Fruit fly (Drosophila melanogaster) whole organism, embryonic: ENCODE data around the gene CG14340.

Source experiments
- Adf1 ChIP-seq: fragments of 200-800 bp; sonication (Bioruptor generic); IDR thresholded peaks from 2 replicates; pipeline ENCODE4 v1.3.6; 2022; ENCODE audit warnings: missing biosample characterization, missing genetic modification characterization
- CG10267 ChIP-seq: fragments of 200-800 bp; sonication (Bioruptor generic); optimal IDR thresholded peaks from 2 replicates; lab custom pipeline; 2018; ENCODE audit warnings: missing biosample characterization, mild to moderate bottlenecking, missing genetic modification characterization, moderate library complexity
- CG12071 ChIP-seq: fragments of 200-800 bp; sonication (Bioruptor generic); optimal IDR thresholded peaks from 3 replicates; lab custom pipeline; 2018; ENCODE audit warnings: missing biosample characterization, mild to moderate bottlenecking, missing genetic modification characterization
- CG13775 ChIP-seq: fragments of 200-800 bp; sonication (Bioruptor generic); optimal IDR thresholded peaks from 3 replicates; lab custom pipeline; 2017; ENCODE audit warnings: missing biosample characterization, mild to moderate bottlenecking, missing genetic modification characterization
- CG13894 ChIP-seq: fragments of 200-800 bp; sonication (Bioruptor generic); optimal IDR thresholded peaks from 3 replicates; lab custom pipeline; 2018; ENCODE audit warnings: missing biosample characterization, mild to moderate bottlenecking, missing genetic modification characterization, moderate library complexity
- CG14050 ChIP-seq: fragments of 200-800 bp; sonication (Bioruptor generic); IDR thresholded peaks from 3 replicates; pipeline ENCODE4 v1.3.6; 2022; ENCODE audit warnings: missing biosample characterization, missing genetic modification characterization
- CG18262 ChIP-seq: fragments of 200-800 bp; optimal IDR thresholded peaks from 3 replicates; lab custom pipeline; 2019; ENCODE audit warnings: missing biosample characterization, mild to moderate bottlenecking, missing genetic modification characterization, moderate library complexity
- CG18599 ChIP-seq: fragments of 200-800 bp; sonication (Bioruptor generic); optimal IDR thresholded peaks from 3 replicates; lab custom pipeline; 2017; ENCODE audit warnings: missing biosample characterization, missing genetic modification characterization, mild to moderate bottlenecking, moderate library complexity, missing genetic modification reagents
- CG32767 ChIP-seq: fragments of 200-800 bp; sonication (Bioruptor generic); IDR thresholded peaks from 2 replicates; pipeline ENCODE4 v1.3.6; 2022; ENCODE audit warnings: missing biosample characterization, missing genetic modification characterization
- CG32772 ChIP-seq: fragments of 200-800 bp; sonication (Bioruptor generic); IDR thresholded peaks from 2 replicates; pipeline ENCODE4 v1.3.6; 2022; ENCODE audit warnings: missing biosample characterization, missing genetic modification characterization
- CG4282 ChIP-seq: fragments of 200-800 bp; sonication (Bioruptor generic); optimal IDR thresholded peaks from 2 replicates; lab custom pipeline; 2016; ENCODE audit warnings: missing biosample characterization, missing genetic modification characterization
- CG43689 ChIP-seq: fragments of 200-800 bp; sonication (Bioruptor generic); IDR thresholded peaks from 2 replicates; pipeline ENCODE4 v1.3.6; 2022; ENCODE audit warnings: missing biosample characterization, missing genetic modification characterization
- CG4820 ChIP-seq: fragments of 200-800 bp; sonication (Bioruptor generic); optimal IDR thresholded peaks from 3 replicates; lab custom pipeline; 2016; ENCODE audit warnings: missing biosample characterization, missing genetic modification characterization
- CG4854 ChIP-seq: fragments of 200-800 bp; sonication (Bioruptor generic); optimal IDR thresholded peaks from 2 replicates; lab custom pipeline; 2016; ENCODE audit warnings: missing biosample characterization, missing genetic modification characterization, inconsistent platforms
- CG5245 ChIP-seq: fragments of 200-800 bp; sonication (Bioruptor generic); optimal IDR thresholded peaks from 3 replicates; lab custom pipeline; 2016; ENCODE audit warnings: missing biosample characterization, missing genetic modification characterization
- CG6689 ChIP-seq: fragments of 200-800 bp; sonication (Bioruptor generic); IDR thresholded peaks from 2 replicates; pipeline ENCODE4 v1.3.6; 2022; ENCODE audit warnings: missing biosample characterization, missing genetic modification characterization
- CG8765 ChIP-seq: fragments of 200-800 bp; sonication (Bioruptor generic); IDR thresholded peaks from 2 replicates; pipeline ENCODE4 v1.3.6; 2022; ENCODE audit warnings: missing biosample characterization, missing genetic modification characterization
- CG9215 ChIP-seq: fragments of 200-800 bp; sonication (Bioruptor generic); IDR thresholded peaks from 2 replicates; pipeline ENCODE4 v1.3.6; 2022; ENCODE audit warnings: missing biosample characterization, missing genetic modification characterization
- CG9437 ChIP-seq: fragments of 200-800 bp; sonication (Bioruptor generic); optimal IDR thresholded peaks from 2 replicates; lab custom pipeline; 2018; ENCODE audit warnings: missing biosample characterization, mild to moderate bottlenecking, missing genetic modification characterization
- CkIIα-i1 ChIP-seq: fragments of 200-800 bp; sonication (Bioruptor generic); IDR thresholded peaks from 2 replicates; pipeline ENCODE4 v1.3.6; 2022; ENCODE audit warnings: missing biosample characterization, missing genetic modification characterization
- D19B ChIP-seq: fragments of 200-800 bp; sonication (Bioruptor generic); optimal IDR thresholded peaks from 2 replicates; lab custom pipeline; 2017; ENCODE audit warnings: missing biosample characterization, mild to moderate bottlenecking, missing genetic modification characterization
- Dip3 ChIP-seq: fragments of 200-800 bp; sonication (Bioruptor generic); optimal IDR thresholded peaks from 3 replicates; lab custom pipeline; 2016; ENCODE audit warnings: missing biosample characterization, missing genetic modification characterization
- Dll ChIP-seq: fragments of 200-800 bp; sonication (Bioruptor generic); IDR thresholded peaks from 4 replicates; pipeline ENCODE4 v1.3.6; 2022; ENCODE audit warnings: missing biosample characterization, missing genetic modification characterization; ENCODE audit not compliant: partially characterized antibody
- Fer3 ChIP-seq: fragments of 200-800 bp; sonication (Bioruptor generic); optimal IDR thresholded peaks from 2 replicates; lab custom pipeline; 2018; ENCODE audit warnings: missing biosample characterization, mild to moderate bottlenecking, missing genetic modification characterization, moderate library complexity
- Lim3 ChIP-seq: fragments of 200-800 bp; sonication (Bioruptor generic); IDR thresholded peaks from 2 replicates; pipeline ENCODE4 v1.3.6; 2022; ENCODE audit warnings: missing biosample characterization, missing genetic modification characterization
- Med ChIP-seq: fragments of 200-800 bp; sonication (Bioruptor generic); peaks from one replicate; lab custom pipeline; 2016; ENCODE audit warnings: missing biosample characterization, missing genetic modification characterization, mild to moderate bottlenecking, inconsistent platforms, moderate library complexity
- NC2α ChIP-seq: fragments of 200-800 bp; sonication (Bioruptor generic); optimal IDR thresholded peaks from 2 replicates; lab custom pipeline; 2016; ENCODE audit warnings: missing biosample characterization, missing genetic modification characterization
- NFAT ChIP-seq: fragments of 200-800 bp; sonication (Bioruptor generic); IDR thresholded peaks from 2 replicates; pipeline ENCODE4 v1.3.6; 2022; ENCODE audit warnings: missing biosample characterization, missing genetic modification characterization
- Oli ChIP-seq: fragments of 200-800 bp; sonication (Bioruptor generic); optimal IDR thresholded peaks from 2 replicates; lab custom pipeline; 2018; ENCODE audit warnings: missing biosample characterization, mild to moderate bottlenecking, missing genetic modification characterization, moderate library complexity
- PHDP ChIP-seq: fragments of 200-800 bp; sonication (Bioruptor generic); optimal IDR thresholded peaks from 3 replicates; lab custom pipeline; 2018; ENCODE audit warnings: missing biosample characterization, mild to moderate bottlenecking, missing genetic modification characterization, moderate library complexity
- Six4 ChIP-seq: fragments of 200-800 bp; sonication (Bioruptor generic); optimal IDR thresholded peaks from 2 replicates; lab custom pipeline; 2016; ENCODE audit warnings: missing biosample characterization, missing genetic modification characterization
- Vsx1 ChIP-seq: fragments of 200-800 bp; sonication (Bioruptor generic); optimal IDR thresholded peaks from 2 replicates; lab custom pipeline; 2017; ENCODE audit warnings: missing biosample characterization, mild to moderate bottlenecking, missing genetic modification characterization, missing genetic modification reagents
- Xrp1 ChIP-seq: fragments of 200-800 bp; sonication (Bioruptor generic); IDR thresholded peaks from 2 replicates; pipeline ENCODE4 v1.3.6; 2022; ENCODE audit warnings: missing biosample characterization, missing genetic modification characterization
- abd-A ChIP-seq: fragments of 200-800 bp; sonication (Bioruptor generic); optimal IDR thresholded peaks from 3 replicates; lab custom pipeline; 2019; ENCODE audit warnings: missing biosample characterization, mild to moderate bottlenecking, missing genetic modification characterization, moderate library complexity
- br ChIP-seq: fragments of >200 bp; optimal IDR thresholded peaks from 2 replicates; lab custom pipeline; 2017
- cwo ChIP-seq: fragments of 200-800 bp; sonication (Bioruptor generic); optimal IDR thresholded peaks from 3 replicates; lab custom pipeline; 2017; ENCODE audit warnings: missing biosample characterization, missing genetic modification characterization, mild to moderate bottlenecking, moderate library complexity, missing genetic modification reagents
- dimm ChIP-seq: fragments of 200-800 bp; sonication (Bioruptor generic); IDR thresholded peaks from 2 replicates; pipeline ENCODE4 v1.3.6; 2022; ENCODE audit warnings: missing biosample characterization, missing genetic modification characterization
- en ChIP-seq: fragments of 200-800 bp; sonication (Bioruptor generic); optimal IDR thresholded peaks from 2 replicates; lab custom pipeline; 2016; ENCODE audit warnings: missing biosample characterization, missing genetic modification characterization
- esg ChIP-seq: fragments of 200-800 bp; sonication (Bioruptor generic); conservative IDR thresholded peaks from 2 replicates; pipeline ENCODE4 v1.3.6; 2022; ENCODE audit warnings: missing biosample characterization, missing genetic modification characterization
- ftz-f1 ChIP-seq: fragments of 200-800 bp; sonication (Bioruptor generic); optimal IDR thresholded peaks from 2 replicates; lab custom pipeline; 2016; ENCODE audit warnings: missing biosample characterization, missing genetic modification characterization
- gcm ChIP-seq: fragments of 200-800 bp; sonication (Bioruptor generic); optimal IDR thresholded peaks from 2 replicates; lab custom pipeline; 2019; ENCODE audit warnings: missing biosample characterization, mild to moderate bottlenecking, missing genetic modification characterization, moderate library complexity
- gsb ChIP-seq: fragments of 200-800 bp; sonication (Bioruptor generic); IDR thresholded peaks from 2 replicates; pipeline ENCODE4 v1.3.6; 2022; ENCODE audit warnings: missing biosample characterization, missing genetic modification characterization
- mld ChIP-seq: fragments of 200-800 bp; sonication (Bioruptor generic); IDR thresholded peaks from 3 replicates; pipeline ENCODE4 v1.3.6; 2022; ENCODE audit warnings: missing biosample characterization, missing genetic modification characterization; ENCODE audit not compliant: partially characterized antibody
- nerfin-2 ChIP-seq: fragments of 200-800 bp; sonication (Bioruptor generic); IDR thresholded peaks from 2 replicates; pipeline ENCODE4 v1.3.6; 2022; ENCODE audit warnings: missing biosample characterization, missing genetic modification characterization; ENCODE audit not compliant: partially characterized antibody
- row ChIP-seq: fragments of 200-800 bp; sonication (Bioruptor generic); IDR thresholded peaks from 3 replicates; pipeline ENCODE4 v1.3.6; 2022; ENCODE audit warnings: missing biosample characterization, missing genetic modification characterization
- salm ChIP-seq: fragments of 200-800 bp; sonication (Bioruptor generic); optimal IDR thresholded peaks from 2 replicates; lab custom pipeline; 2018; ENCODE audit warnings: missing biosample characterization, mild to moderate bottlenecking, missing genetic modification characterization
- stc ChIP-seq: fragments of 200-800 bp; sonication (Bioruptor generic); IDR thresholded peaks from 2 replicates; pipeline ENCODE4 v1.3.6; 2022; ENCODE audit warnings: missing biosample characterization, missing genetic modification characterization
- sug ChIP-seq: fragments of 200-800 bp; optimal IDR thresholded peaks from 2 replicates; lab custom pipeline; 2019; ENCODE audit warnings: missing biosample characterization, mild to moderate bottlenecking, missing genetic modification characterization, moderate library complexity
- trem ChIP-seq: fragments of 200-800 bp; optimal IDR thresholded peaks from 3 replicates; lab custom pipeline; 2019; ENCODE audit warnings: missing biosample characterization, mild to moderate bottlenecking, missing genetic modification characterization, moderate library complexity
- tup ChIP-seq: fragments of 200-800 bp; sonication (Bioruptor generic); optimal IDR thresholded peaks from 2 replicates; lab custom pipeline; 2016; ENCODE audit warnings: missing biosample characterization, mild to moderate bottlenecking, missing genetic modification characterization, moderate library complexity
- wek ChIP-seq: fragments of 200-800 bp; sonication (Bioruptor generic); optimal IDR thresholded peaks from 3 replicates; lab custom pipeline; 2018; ENCODE audit warnings: missing biosample characterization, mild to moderate bottlenecking, missing genetic modification characterization, moderate library complexity
- yki ChIP-seq: fragments of >200 bp; optimal IDR thresholded peaks from 3 replicates; lab custom pipeline; 2018
- zfh2 ChIP-seq: fragments of 200-800 bp; sonication (Bioruptor generic); optimal IDR thresholded peaks from 2 replicates; lab custom pipeline; 2016; ENCODE audit warnings: missing biosample characterization, missing genetic modification characterization

The CG14340 gene

dm6 chr2L:1125437-1125836 is 12.7 kb downstream of the CG14340 start (continued):
- TF ChIP-seq Vsx1: no peak
- TF ChIP-seq mld: no peak
- no peak for TF ChIP-seq CG9437 (GFP tag; lab: Kevin White, UChicago)
- TF ChIP-seq NC2α (GFP tag; lab: Kevin White, UChicago): no peak
- no peak for TF ChIP-seq CG43689 (GFP tag; lab: Robert Waterston, UW)
- peak; percentile 3 for TF ChIP-seq CG12071
- peak; percentile 63 for TF ChIP-seq cwo
- no peak for TF ChIP-seq yki
- TF ChIP-seq row (GFP tag; lab: Robert Waterston, UW): no peak
- TF ChIP-seq CG6689 (GFP tag; lab: Robert Waterston, UW): no peak
- no peak for TF ChIP-seq NFAT (GFP tag; lab: Robert Waterston, UW)
- no peak for TF ChIP-seq CG10267 (tag; lab: Kevin White, UChicago)
- TF ChIP-seq CkIIα-i1 (GFP tag; lab: Robert Waterston, UW): no peak
- no peak for TF ChIP-seq CG13775 (GFP tag; lab: Kevin White, UChicago)
- TF ChIP-seq D19B (GFP tag; lab: Kevin White, UChicago): no peak
- TF ChIP-seq CG18262 (tag; lab: Kevin White, UChicago): no peak
- TF ChIP-seq CG32772 (GFP tag; lab: Robert Waterston, UW): no peak
- peak; percentile 5 for TF ChIP-seq Fer3 (tag; lab: Kevin White, UChicago)
- peak; percentile 73 for TF ChIP-seq Med
- no peak for TF ChIP-seq zfh2 (GFP tag; lab: Kevin White, UChicago)
- TF ChIP-seq Oli (tag; lab: Kevin White, UChicago): no peak
- no peak for TF ChIP-seq tup
- TF ChIP-seq CG8765: no peak
- TF ChIP-seq en (GFP tag; lab: Kevin White, UChicago): no peak
- no peak for TF ChIP-seq Dll (GFP tag; lab: Robert Waterston, UW)
- TF ChIP-seq Lim3 (GFP tag; lab: Robert Waterston, UW): no peak
- no peak for TF ChIP-seq CG4282 (GFP tag; lab: Kevin White, UChicago)
- TF ChIP-seq CG32767 (GFP tag; lab: Robert Waterston, UW): no peak
- TF ChIP-seq stc (GFP tag; lab: Robert Waterston, UW): no peak
- no peak for TF ChIP-seq CG5245 (GFP tag; lab: Kevin White, UChicago)
- TF ChIP-seq CG13894 (tag; lab: Kevin White, UChicago): peak; percentile 67
- TF ChIP-seq Xrp1 (GFP tag; lab: Robert Waterston, UW): no peak
- TF ChIP-seq Six4 (GFP tag; lab: Kevin White, UChicago): no peak
- TF ChIP-seq salm (tag; lab: Kevin White, UChicago): no peak
- peak; percentile 88 for TF ChIP-seq sug (tag; lab: Kevin White, UChicago)
- no peak for TF ChIP-seq wek
- TF ChIP-seq Adf1 (GFP tag; lab: Robert Waterston, UW): no peak
- TF ChIP-seq gcm (GFP tag; lab: Kevin White, UChicago): no peak
- TF ChIP-seq ftz-f1: no peak
- no peak for TF ChIP-seq Dip3 (GFP tag; lab: Kevin White, UChicago)
- TF ChIP-seq CG4854 (GFP tag; lab: Kevin White, UChicago): no peak
- peak; percentile 25 for TF ChIP-seq CG18599 (GFP tag; lab: Kevin White, UChicago)
- no peak for TF ChIP-seq CG14050
- TF ChIP-seq CG9215 (GFP tag; lab: Robert Waterston, UW): no peak
- TF ChIP-seq nerfin-2 (GFP tag; lab: Robert Waterston, UW): no peak
- no peak for TF ChIP-seq dimm (GFP tag; lab: Robert Waterston, UW)
- TF ChIP-seq esg (GFP tag; lab: Robert Waterston, UW): no peak
- no peak for TF ChIP-seq gsb
- TF ChIP-seq br (lab: Kevin White, UChicago): no peak
- peak; percentile 8 for TF ChIP-seq PHDP
- TF ChIP-seq trem: no peak
- peak; percentile 9 for TF ChIP-seq abd-A (tag; lab: Kevin White, UChicago)
- no peak for TF ChIP-seq CG4820 (GFP tag; lab: Kevin White, UChicago)
